Worm (Caenorhabditis elegans): ENCODE data around the gene cnt-2.

cnt-2 gene

ce11 chrIII:10634034-10634433 is 20.8 kb upstream of the cnt-2 start (continued):
- no peak for TF ChIP-seq efl-3 (GFP tag; optimal IDR thresholded peaks at IDR 0.05)
- TF ChIP-seq nhr-11 (tag; optimal IDR thresholded peaks at IDR 0.05): peak; percentile 68
- TF ChIP-seq sptf-1 (tag; optimal IDR thresholded peaks at IDR 0.05): no peak
- peak; percentile 64 for TF ChIP-seq F16B12.6 (tag; optimal IDR thresholded peaks at IDR 0.05)
- no peak for TF ChIP-seq hlh-17 (GFP tag; optimal IDR thresholded peaks at IDR 0.05; ENCODE audit: borderline replicate concordance)
- no peak for TF ChIP-seq fkh-4 (tag; optimal IDR thresholded peaks at IDR 0.05; ENCODE audit: borderline replicate concordance)
- TF ChIP-seq C16A3.4 (tag; optimal IDR thresholded peaks at IDR 0.05): peak; percentile 78
- TF ChIP-seq Y116A8C.19 (tag; optimal IDR thresholded peaks at IDR 0.05; ENCODE audit: borderline replicate concordance): no peak
- TF ChIP-seq nhr-20 (tag; optimal IDR thresholded peaks at IDR 0.05): peak; percentile 87
- no peak for TF ChIP-seq unc-62 (GFP tag; optimal IDR thresholded peaks at IDR 0.05)
- TF ChIP-seq ets-5 (GFP tag; IDR thresholded peaks at IDR 0.05): no peak
- peak; percentile 79 for TF ChIP-seq dsc-1 (tag; optimal IDR thresholded peaks at IDR 0.05)
- TF ChIP-seq mep-1 (tag; optimal IDR thresholded peaks at IDR 0.05): peak; percentile 58
- TF ChIP-seq ceh-88 (GFP tag; IDR thresholded peaks at IDR 0.05): peak; percentile 52; the same call in 1 of the 2 replicates
- TF ChIP-seq ceh-63 (GFP tag; optimal IDR thresholded peaks at IDR 0.05): no peak
- TF ChIP-seq nhr-237 (tag; optimal IDR thresholded peaks at IDR 0.05): peak; percentile 7
- peak; percentile 85 for TF ChIP-seq mef-2 (tag; optimal IDR thresholded peaks at IDR 0.05)
- peak; percentile 92 for TF ChIP-seq nhr-47 (tag; optimal IDR thresholded peaks at IDR 0.05)
- TF ChIP-seq pax-3 (tag; optimal IDR thresholded peaks at IDR 0.05): peak; percentile 68
- TF ChIP-seq pqm-1 (tag; optimal IDR thresholded peaks at IDR 0.05): peak; percentile 7
- no peak for TF ChIP-seq unc-130 (tag; optimal IDR thresholded peaks at IDR 0.05)
- TF ChIP-seq hlh-4 (tag; optimal IDR thresholded peaks at IDR 0.05): peak; percentile 49
- peak; percentile 96 for TF ChIP-seq fkh-8 (tag; optimal IDR thresholded peaks at IDR 0.05)
- peak; percentile 51 to 70 (median 58) for TF ChIP-seq dpl-1 (GFP tag; optimal IDR thresholded peaks at IDR 0.05)
- no peak for TF ChIP-seq nhr-76 (tag; optimal IDR thresholded peaks at IDR 0.05)
- peak; percentile 86 for TF ChIP-seq grh-1 (GFP tag; IDR thresholded peaks at IDR 0.05)
- TF ChIP-seq swsn-7 (tag; optimal IDR thresholded peaks at IDR 0.05): peak; percentile 92
- peak; percentile 27 for TF ChIP-seq lin-15B (tag; optimal IDR thresholded peaks at IDR 0.05)
- TF ChIP-seq jun-1 (tag; optimal IDR thresholded peaks at IDR 0.05): peak; percentile 87
- peak; percentile 91 for TF ChIP-seq aha-1 (tag; optimal IDR thresholded peaks at IDR 0.05)
- TF ChIP-seq nhr-19 (GFP tag; conservative IDR thresholded peaks at IDR 0.05): peak; percentile 83
- peak; percentile 20 for TF ChIP-seq lin-39 (tag; optimal IDR thresholded peaks at IDR 0.05)
- no peak for TF ChIP-seq aly-2 (tag; optimal IDR thresholded peaks at IDR 0.05)
- no peak for TF ChIP-seq nhr-84 (tag; optimal IDR thresholded peaks at IDR 0.05)
- TF ChIP-seq lsy-2 (tag; optimal IDR thresholded peaks at IDR 0.05): peak; percentile 84 to 85
- TF ChIP-seq isw-1 (GFP tag; IDR thresholded peaks at IDR 0.05): peak; percentile 68
- TF ChIP-seq pag-3 (tag; optimal IDR thresholded peaks at IDR 0.05; ENCODE audit: borderline replicate concordance, insufficient read depth): no peak
- TF ChIP-seq ztf-11 (tag; optimal IDR thresholded peaks at IDR 0.05): peak in 1 of 2 experiments; percentile 82
- TF ChIP-seq lir-3 (tag; optimal IDR thresholded peaks at IDR 0.05; ENCODE audit: poor library complexity): no peak
- TF ChIP-seq skn-1 (tag; optimal IDR thresholded peaks at IDR 0.05): peak; percentile 67

DNA sequence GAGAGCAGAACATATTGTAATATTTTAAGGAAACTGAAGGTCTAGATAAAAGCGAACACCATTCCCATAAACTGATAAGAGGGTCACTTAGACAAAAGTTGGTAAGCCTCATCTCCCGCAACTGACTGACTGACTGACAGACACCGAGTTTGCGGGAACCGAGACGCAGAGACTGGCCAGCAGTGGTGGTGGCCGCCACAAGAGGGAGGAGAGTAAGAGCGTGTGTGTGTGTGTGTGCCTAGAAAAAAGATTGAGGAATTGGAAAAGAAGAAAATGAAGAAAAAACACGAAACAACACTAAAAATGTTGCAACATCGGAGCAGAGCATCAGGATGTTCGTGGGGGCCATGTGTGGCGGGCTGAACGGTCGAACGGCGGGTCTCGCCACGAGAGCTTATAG is 20.2 kb upstream of the cnt-2 start:
- TF ChIP-seq ceh-8 (GFP tag; optimal IDR thresholded peaks at IDR 0.05) (no peak), efl-1 (optimal IDR thresholded peaks at IDR 0.05) (no peak), efl-1 (GFP tag; optimal IDR thresholded peaks at IDR 0.05 in 1 of 2) (peak in 1 of 2 experiments; percentile 53), rnt-1 (tag; optimal IDR thresholded peaks at IDR 0.05) (peak; percentile 51), ceh-82 (tag; optimal IDR thresholded peaks at IDR 0.05) (peak in 1 of 3 experiments; percentile 2)
